Worm (Caenorhabditis elegans): ENCODE measurements around the gene garr-1.

Gene garr-1

DNA sequence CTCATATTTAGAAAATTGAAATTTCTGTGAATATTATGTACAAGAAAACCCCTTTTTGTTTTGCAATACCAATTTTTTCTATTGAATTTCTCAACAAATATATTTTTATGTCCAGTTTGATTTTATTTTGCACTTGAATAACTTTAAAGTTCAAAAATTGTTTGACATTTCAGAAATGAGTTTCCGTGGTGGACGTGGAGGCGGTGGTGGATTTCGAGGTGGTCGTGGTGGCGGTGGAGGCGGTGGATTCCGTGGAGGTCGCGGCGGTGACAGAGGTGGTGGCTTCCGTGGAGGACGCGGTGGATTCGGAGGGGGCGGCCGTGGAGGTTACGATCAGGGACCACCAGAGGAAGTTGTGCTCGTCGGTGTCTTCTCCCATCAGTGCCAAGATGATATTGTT lies at the start of gene garr-1:
Gene garr-1 (plus strand): TSS at position 174 of the 400 bp plus-strand sequence.
- no peak for TF ChIP-seq nhr-21 (tag; optimal IDR thresholded peaks at IDR 0.05)
- no peak for TF ChIP-seq unc-55 (GFP tag; optimal IDR thresholded peaks at IDR 0.05)
- TF ChIP-seq ZK546.5 (tag; optimal IDR thresholded peaks at IDR 0.05): no peak
- TF ChIP-seq lin-11 (tag; optimal IDR thresholded peaks at IDR 0.05): no peak
- TF ChIP-seq lin-39 (tag; optimal IDR thresholded peaks at IDR 0.05): no peak
- no peak for TF ChIP-seq sma-3 (GFP tag; optimal IDR thresholded peaks at IDR 0.05)
- no peak for TF ChIP-seq sem-4 (tag; optimal IDR thresholded peaks at IDR 0.05)
- no peak for TF ChIP-seq mbf-1 (tag; optimal IDR thresholded peaks at IDR 0.05)
- TF ChIP-seq mdl-1 (tag; optimal IDR thresholded peaks at IDR 0.05): no peak
- TF ChIP-seq nhr-12 (tag; optimal IDR thresholded peaks at IDR 0.05): no peak
- no peak for TF ChIP-seq mab-5 (tag; optimal IDR thresholded peaks at IDR 0.05)
- no peak for TF ChIP-seq ztf-1 (GFP tag; conservative IDR thresholded peaks at IDR 0.05)
- TF ChIP-seq elt-1 (tag; optimal IDR thresholded peaks at IDR 0.05): no peak
- no peak for TF ChIP-seq ama-1 (optimal IDR thresholded peaks at IDR 0.05)
- TF ChIP-seq nhr-25 (tag; optimal IDR thresholded peaks at IDR 0.05): no peak
- no peak for TF ChIP-seq aly-2 (tag; optimal IDR thresholded peaks at IDR 0.05)

DNA sequence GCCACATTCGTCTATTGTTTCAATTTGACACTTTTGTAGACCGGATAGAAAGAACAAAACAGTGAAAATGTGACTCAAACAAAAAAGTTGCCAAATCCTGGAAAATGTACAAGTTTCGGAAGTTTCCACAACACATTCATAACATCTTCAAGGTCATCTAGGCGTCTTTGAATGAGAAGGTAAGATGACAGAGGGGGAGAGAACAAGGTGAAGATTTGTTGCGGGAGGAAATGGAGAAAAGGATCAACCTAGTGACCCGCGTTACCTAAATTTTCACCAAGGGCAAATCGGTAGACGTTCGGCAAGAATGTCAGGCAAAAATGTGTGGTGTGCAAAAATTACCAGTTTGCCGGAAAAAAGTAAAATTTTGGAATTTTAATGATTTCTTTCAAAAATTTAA lies 48.2 kb upstream of the garr-1 start:
- TF ChIP-seq nhr-237 (tag; optimal IDR thresholded peaks at IDR 0.05): no peak
- no peak for TF ChIP-seq R02D3.7 (tag; optimal IDR thresholded peaks at IDR 0.05)
- no peak for TF ChIP-seq ztf-4 (tag; optimal IDR thresholded peaks at IDR 0.05)
- no peak for TF ChIP-seq snpc-4 (tag; optimal IDR thresholded peaks at IDR 0.05)
- TF ChIP-seq nhr-10 (tag; optimal IDR thresholded peaks at IDR 0.05): no peak
- no peak for TF ChIP-seq sma-9 (GFP tag; optimal IDR thresholded peaks at IDR 0.05)
- no peak for TF ChIP-seq sma-9 (tag; optimal IDR thresholded peaks at IDR 0.05)
- TF ChIP-seq lin-13 (GFP tag; optimal IDR thresholded peaks at IDR 0.05): no peak
- no peak for TF ChIP-seq peb-1 (tag; optimal IDR thresholded peaks at IDR 0.05)
- no peak for TF ChIP-seq mbf-1 (tag; optimal IDR thresholded peaks at IDR 0.05)
- no peak for TF ChIP-seq sma-3 (GFP tag; optimal IDR thresholded peaks at IDR 0.05)
- TF ChIP-seq unc-55 (GFP tag; optimal IDR thresholded peaks at IDR 0.05): no peak
- no peak for TF ChIP-seq F13H6.1 (tag; optimal IDR thresholded peaks at IDR 0.05)
- no peak for TF ChIP-seq nhr-77 (tag; optimal IDR thresholded peaks at IDR 0.05)
- TF ChIP-seq sem-4 (tag; optimal IDR thresholded peaks at IDR 0.05): no peak
- no peak for TF ChIP-seq unc-39 (tag; optimal IDR thresholded peaks at IDR 0.05)
- TF ChIP-seq fos-1 (tag; optimal IDR thresholded peaks at IDR 0.05): no peak
- no peak for TF ChIP-seq mdl-1 (tag; optimal IDR thresholded peaks at IDR 0.05)

DNA sequence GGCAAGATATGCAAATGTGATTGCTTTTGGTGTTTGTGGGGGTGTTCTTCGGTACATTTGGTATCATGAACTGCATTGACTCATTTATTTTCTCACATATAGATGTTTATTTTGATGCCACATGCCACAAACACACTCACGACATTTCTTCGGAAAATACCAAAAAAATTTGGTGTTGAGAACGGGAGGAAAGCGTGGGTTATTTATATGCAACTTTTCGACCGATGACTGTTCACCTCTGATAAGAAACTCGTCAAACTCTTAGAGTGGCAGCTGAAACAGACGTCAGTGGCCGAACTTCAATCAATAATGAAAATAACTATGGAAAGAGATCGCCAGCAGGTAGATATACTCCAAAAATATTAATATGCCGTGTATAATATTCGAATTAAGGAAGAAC lies 47.6 kb upstream of the garr-1 start:
- TF ChIP-seq fos-1 (tag; optimal IDR thresholded peaks at IDR 0.05) (peak; percentile 88), F13H6.1 (tag; optimal IDR thresholded peaks at IDR 0.05) (no peak), nhr-12 (tag; optimal IDR thresholded peaks at IDR 0.05) (no peak)

DNA sequence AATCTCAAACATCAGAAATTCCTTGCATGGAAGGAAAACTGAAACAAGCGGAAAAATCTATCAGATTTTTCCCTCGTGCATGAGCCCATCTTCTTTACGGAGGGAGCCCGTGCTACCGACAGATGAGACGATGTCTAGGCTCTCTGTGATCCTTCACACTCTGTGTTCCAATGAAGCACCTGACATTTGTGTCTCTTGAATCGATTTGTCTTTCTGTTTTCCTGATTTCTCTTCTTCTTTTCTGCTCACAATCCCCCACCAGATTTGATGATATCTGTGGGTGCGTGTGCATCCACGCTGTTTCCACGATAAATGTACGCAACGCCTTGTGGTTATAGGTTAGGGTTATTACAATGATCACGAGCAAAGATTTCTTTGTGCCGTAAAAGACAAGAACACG lies 47.1 kb upstream of the garr-1 start:
- no peak for TF ChIP-seq gmeb-1 (tag; optimal IDR thresholded peaks at IDR 0.05)
- peak; percentile 50 for TF ChIP-seq nhr-129 (tag; optimal IDR thresholded peaks at IDR 0.05)

DNA sequence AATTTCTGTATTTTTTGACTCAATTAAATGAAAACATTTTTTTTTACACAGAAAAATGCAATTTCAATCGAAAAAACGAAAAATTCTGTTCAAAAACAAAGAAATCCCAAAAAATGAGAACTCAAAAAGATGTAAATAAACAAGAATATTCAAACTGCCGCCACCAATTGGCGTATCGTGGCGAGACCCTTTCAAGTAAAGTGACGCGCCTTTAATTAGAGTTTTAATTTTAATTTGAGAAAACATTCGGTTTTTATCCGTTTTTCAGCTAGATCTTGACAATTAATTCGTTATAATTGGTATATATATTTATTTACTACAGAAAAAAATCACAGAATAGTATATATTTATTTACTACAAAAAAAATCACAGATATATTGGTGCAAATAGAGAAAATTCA lies 46.4 kb upstream of the garr-1 start:
- no peak for TF ChIP-seq ztf-1 (GFP tag; conservative IDR thresholded peaks at IDR 0.05)
- TF ChIP-seq nhr-237 (tag; optimal IDR thresholded peaks at IDR 0.05): no peak
- TF ChIP-seq ztf-4 (tag; optimal IDR thresholded peaks at IDR 0.05): no peak

DNA sequence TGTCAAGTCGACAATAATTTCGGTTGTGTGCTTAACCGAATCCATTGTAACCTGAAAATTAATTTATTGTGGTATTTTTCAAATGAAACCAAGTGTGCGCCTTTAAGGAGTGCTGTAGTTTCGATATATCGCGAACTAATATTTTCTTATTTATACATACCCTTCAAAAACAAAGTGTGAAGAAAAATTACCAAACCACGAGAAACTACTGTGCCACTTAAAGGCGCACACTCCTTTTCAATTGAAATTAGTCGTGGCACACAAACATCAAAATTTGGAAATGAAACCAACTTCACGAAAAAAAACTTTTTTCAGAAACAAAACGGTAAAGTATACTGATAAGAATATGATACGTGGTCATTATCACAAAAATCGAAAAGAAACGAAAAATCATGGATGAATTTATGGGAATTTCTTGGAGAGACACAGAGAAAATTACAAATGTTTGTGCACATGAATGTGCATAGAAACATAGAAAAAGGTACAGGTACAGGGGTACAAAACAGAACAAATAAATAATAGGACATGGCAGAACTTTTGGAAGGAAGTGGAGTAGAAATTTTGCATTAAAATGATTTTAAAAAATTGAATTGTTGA lies 42.7 kb upstream of the garr-1 start, which contains the start of gene spl-1:
Gene spl-1 (minus strand): TSS at position 51 of the 597 bp plus-strand sequence.
- TF ChIP-seq nhr-25 (tag; optimal IDR thresholded peaks at IDR 0.05) (no peak), gmeb-1 (tag; optimal IDR thresholded peaks at IDR 0.05) (peak; percentile 4), R02D3.7 (tag; optimal IDR thresholded peaks at IDR 0.05) (no peak), ztf-1 (GFP tag; conservative IDR thresholded peaks at IDR 0.05) (no peak), nhr-129 (tag; optimal IDR thresholded peaks at IDR 0.05) (no peak), crh-2 (tag; optimal IDR thresholded peaks at IDR 0.05) (peak; percentile 73), alr-1 (tag; optimal IDR thresholded peaks at IDR 0.05) (no peak), aly-2 (tag; optimal IDR thresholded peaks at IDR 0.05) (no peak), nhr-12 (tag; optimal IDR thresholded peaks at IDR 0.05) (no peak), fos-1 (tag; optimal IDR thresholded peaks at IDR 0.05) (peak; percentile 75)

Measured in whole organism, L2 larva.